Fruit fly (Drosophila melanogaster) whole organism, pupa: Measurements from ENCODE around the gene CG6878.

Experiments
- CG10348 ChIP-seq: fragments of 200-800 bp; sonication (Bioruptor generic); IDR thresholded peaks from 2 replicates; pipeline ENCODE4 v1.3.6; 2022; ENCODE audit warnings: missing biosample characterization, missing genetic modification characterization
- CG12605 ChIP-seq: fragments of 200-800 bp; sonication (Bioruptor generic); IDR thresholded peaks from 2 replicates; pipeline ENCODE4 v1.3.6; 2022; ENCODE audit warnings: missing biosample characterization, missing genetic modification characterization
- CG13204 ChIP-seq: fragments of 200-800 bp; sonication (Bioruptor generic); optimal IDR thresholded peaks from 2 replicates; lab custom pipeline; 2018; ENCODE audit warnings: missing biosample characterization, mild to moderate bottlenecking, missing genetic modification characterization, moderate library complexity
- CG14655 ChIP-seq: fragments of 200-800 bp; sonication (Bioruptor generic); optimal IDR thresholded peaks from 3 replicates; lab custom pipeline; 2017; ENCODE audit warnings: mild to moderate bottlenecking, missing biosample characterization, missing genetic modification reagents, missing genetic modification characterization
- CG15710 ChIP-seq: fragments of 200-800 bp; sonication (Bioruptor generic); optimal IDR thresholded peaks from 2 replicates; lab custom pipeline; 2018; ENCODE audit warnings: missing biosample characterization, mild to moderate bottlenecking, missing genetic modification characterization, moderate library complexity
- CG17806 ChIP-seq: fragments of 200-800 bp; sonication (Bioruptor generic); optimal IDR thresholded peaks from 2 replicates; lab custom pipeline; 2018; ENCODE audit warnings: missing biosample characterization, mild to moderate bottlenecking, missing genetic modification characterization, moderate library complexity
- CG32121 ChIP-seq: fragments of 200-800 bp; sonication (Bioruptor generic); IDR thresholded peaks from 2 replicates; pipeline ENCODE4 v1.3.6; 2022; ENCODE audit warnings: missing biosample characterization, missing genetic modification characterization
- CG34367 ChIP-seq: fragments of 200-800 bp; sonication (Bioruptor generic); optimal IDR thresholded peaks from 2 replicates; lab custom pipeline; 2018; ENCODE audit warnings: missing biosample characterization, mild to moderate bottlenecking, missing genetic modification characterization
- CG4496 ChIP-seq: fragments of 200-800 bp; sonication (Bioruptor generic); IDR thresholded peaks from 3 replicates; pipeline ENCODE4 v1.3.6; 2022; ENCODE audit warnings: missing biosample characterization, missing genetic modification characterization
- CG8159 ChIP-seq: fragments of 200-800 bp; sonication (Bioruptor generic); optimal IDR thresholded peaks from 3 replicates; lab custom pipeline; 2018; ENCODE audit warnings: missing biosample characterization, mild to moderate bottlenecking, missing genetic modification characterization, moderate library complexity
- CG8301 ChIP-seq: fragments of 200-800 bp; sonication (Bioruptor generic); optimal IDR thresholded peaks from 2 replicates; lab custom pipeline; 2018; ENCODE audit warnings: missing biosample characterization, mild to moderate bottlenecking, missing genetic modification characterization
- CG9948 ChIP-seq: fragments of 200-800 bp; sonication (Bioruptor generic); optimal IDR thresholded peaks from 2 replicates; lab custom pipeline; 2018; ENCODE audit warnings: missing biosample characterization, mild to moderate bottlenecking, missing genetic modification characterization, moderate library complexity
- D1 ChIP-seq: fragments of 200-800 bp; sonication (Bioruptor generic); optimal IDR thresholded peaks from 2 replicates; lab custom pipeline; 2018; ENCODE audit warnings: missing biosample characterization, mild to moderate bottlenecking, missing genetic modification characterization, moderate library complexity
- EcR ChIP-seq: fragments of 200-800 bp; sonication (Bioruptor generic); optimal IDR thresholded peaks from 3 replicates; lab custom pipeline; 2019; ENCODE audit warnings: missing biosample characterization, missing genetic modification characterization, mild to moderate bottlenecking, moderate library complexity, missing genetic modification reagents
- Ets98B ChIP-seq: fragments of 200-800 bp; sonication (Bioruptor generic); IDR thresholded peaks from 2 replicates; pipeline ENCODE4 v1.3.6; 2022; ENCODE audit warnings: missing biosample characterization, missing genetic modification characterization
- Pif1A ChIP-seq: fragments of 200-800 bp; sonication (Bioruptor generic); optimal IDR thresholded peaks from 3 replicates; lab custom pipeline; 2016; ENCODE audit warnings: missing biosample characterization, missing genetic modification characterization
- Pif1B ChIP-seq: fragments of 200-800 bp; sonication (Bioruptor generic); optimal IDR thresholded peaks from 3 replicates; lab custom pipeline; 2016; ENCODE audit warnings: missing biosample characterization, missing genetic modification characterization
- Snoo ChIP-seq: fragments of 200-800 bp; sonication (Bioruptor generic); optimal IDR thresholded peaks from 3 replicates; lab custom pipeline; 2017; ENCODE audit warnings: missing biosample characterization, mild to moderate bottlenecking, missing genetic modification characterization, inconsistent platforms
- fd96Ca ChIP-seq: fragments of 200-800 bp; sonication (Bioruptor generic); IDR thresholded peaks from 3 replicates; pipeline ENCODE4 v1.3.6; 2022; ENCODE audit warnings: missing biosample characterization, missing genetic modification characterization
- gl ChIP-seq: fragments of 200-800 bp; sonication (Bioruptor generic); optimal IDR thresholded peaks from 2 replicates; lab custom pipeline; 2018; ENCODE audit warnings: missing biosample characterization, mild to moderate bottlenecking, missing genetic modification characterization
- rn ChIP-seq: fragments of 200-800 bp; sonication (Bioruptor generic); IDR thresholded peaks from 2 replicates; pipeline ENCODE4 v1.3.6; 2022; ENCODE audit warnings: missing biosample characterization, missing genetic modification characterization

Gene CG6878

DNA sequence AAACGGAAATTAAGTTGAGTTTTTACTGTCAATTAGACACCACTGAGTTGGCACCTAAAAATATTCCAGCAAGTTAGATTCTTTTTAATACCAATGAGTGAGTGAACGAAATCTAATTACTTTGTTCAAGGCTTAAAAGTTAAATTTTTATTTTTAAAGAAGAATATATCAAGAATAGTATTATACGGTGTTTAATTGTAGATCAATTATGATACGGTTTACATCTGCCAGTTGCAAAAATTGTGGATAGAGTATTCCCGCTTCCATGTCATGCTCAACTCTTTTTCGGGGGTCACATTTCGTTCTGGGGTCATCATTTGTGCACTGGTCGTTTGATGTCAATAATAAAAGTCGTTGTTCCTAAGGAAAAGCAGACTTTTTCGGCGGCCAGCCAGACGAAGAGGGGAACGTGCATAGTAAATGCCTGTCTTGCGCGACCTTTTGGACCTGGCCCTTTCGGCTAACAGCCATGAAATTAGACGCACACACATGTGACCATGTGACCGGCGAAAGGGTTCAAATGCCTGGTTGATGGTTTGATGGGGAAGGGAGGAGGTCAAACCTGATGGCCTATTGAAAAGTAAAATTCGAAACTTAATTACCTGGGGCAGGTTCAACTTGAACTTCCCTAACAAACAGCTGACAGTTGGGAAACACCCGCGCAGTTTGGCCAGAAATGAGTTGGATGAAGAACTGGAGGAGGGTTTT lies 38.8 kb downstream of the CG6878 start:
- TF ChIP-seq Pif1A (GFP tag; lab: Kevin White, UChicago) (no peak), CG32121 (GFP tag; lab: Robert Waterston, UW) (no peak), Ets98B (no peak), CG4496 (no peak), CG10348 (no peak), CG34367 (tag; lab: Kevin White, UChicago) (no peak), Snoo (tag; lab: Kevin White, UChicago) (no peak), rn (GFP tag; lab: Robert Waterston, UW) (no peak), CG14655 (no peak), CG8159 (tag; lab: Kevin White, UChicago) (no peak), CG15710 (tag; lab: Kevin White, UChicago) (no peak), CG17806 (no peak), Pif1B (no peak), CG9948 (no peak)

DNA sequence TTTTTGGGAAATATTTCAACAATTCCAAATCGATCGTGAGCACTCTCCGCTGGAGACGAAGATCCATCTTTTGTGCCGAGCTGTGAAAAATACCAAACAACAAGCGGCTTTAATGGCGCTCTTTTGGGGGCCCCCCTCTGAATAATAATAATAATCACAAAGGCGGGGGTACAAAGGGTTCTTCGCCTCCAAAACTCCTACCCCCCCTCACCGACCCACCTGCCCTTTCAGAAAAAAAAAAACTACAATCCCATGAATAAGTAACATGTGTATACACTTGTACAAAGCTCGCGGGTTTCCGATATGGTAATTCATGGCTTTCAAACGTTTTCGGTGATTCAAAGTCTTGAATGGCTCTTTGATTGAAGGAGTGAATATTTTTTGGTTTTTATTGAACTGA lies 39.7 kb downstream of the CG6878 start:
- TF ChIP-seq gl (tag; lab: Kevin White, UChicago) = no peak
- no peak for TF ChIP-seq CG9948
- no peak for TF ChIP-seq CG17806
- TF ChIP-seq Ets98B = no peak
- TF ChIP-seq, all 21 proteins: peak for 0

dm6 chr3L:15203097-15203496 lies 41.5 kb downstream of the CG6878 start:
- TF ChIP-seq CG9948 = no peak
- no peak for TF ChIP-seq CG15710 (tag; lab: Kevin White, UChicago)
- TF ChIP-seq CG14655 = peak; percentile 11
- no peak for TF ChIP-seq CG4496
- TF ChIP-seq, all 21 proteins: peak for 1

DNA sequence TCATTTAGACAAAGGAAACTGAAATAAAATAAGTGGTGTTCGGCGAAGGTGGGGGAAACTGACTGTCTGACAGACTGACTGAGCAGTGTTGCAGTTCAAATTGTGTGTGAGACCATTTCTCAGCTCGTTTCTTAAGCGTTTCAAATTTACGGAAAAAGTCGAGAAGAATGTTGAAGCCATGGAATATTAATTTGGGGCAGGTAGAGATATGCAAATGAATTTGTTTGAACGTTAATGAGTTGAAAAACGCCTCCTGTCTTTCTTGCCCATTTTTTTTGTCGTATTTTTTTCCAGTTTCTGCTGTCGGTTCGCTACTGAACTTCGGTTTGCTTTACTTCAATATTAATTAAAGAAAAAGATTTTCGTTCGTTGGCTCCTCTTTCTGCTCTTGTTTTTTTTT lies 42.0 kb downstream of the CG6878 start:
- TF ChIP-seq CG12605 = no peak
- TF ChIP-seq CG8159 (tag; lab: Kevin White, UChicago) = no peak
- TF ChIP-seq CG17806 = no peak
- no peak for TF ChIP-seq CG8301
- no peak for TF ChIP-seq CG9948
- no peak for TF ChIP-seq CG15710 (tag; lab: Kevin White, UChicago)
- no peak for TF ChIP-seq D1 (tag; lab: Kevin White, UChicago)
- TF ChIP-seq CG34367 (tag; lab: Kevin White, UChicago) = no peak
- TF ChIP-seq rn (GFP tag; lab: Robert Waterston, UW) = no peak
- no peak for TF ChIP-seq Pif1B
- TF ChIP-seq EcR (GFP tag; lab: Kevin White, UChicago) = no peak
- no peak for TF ChIP-seq Snoo (tag; lab: Kevin White, UChicago)
- no peak for TF ChIP-seq CG14655

DNA sequence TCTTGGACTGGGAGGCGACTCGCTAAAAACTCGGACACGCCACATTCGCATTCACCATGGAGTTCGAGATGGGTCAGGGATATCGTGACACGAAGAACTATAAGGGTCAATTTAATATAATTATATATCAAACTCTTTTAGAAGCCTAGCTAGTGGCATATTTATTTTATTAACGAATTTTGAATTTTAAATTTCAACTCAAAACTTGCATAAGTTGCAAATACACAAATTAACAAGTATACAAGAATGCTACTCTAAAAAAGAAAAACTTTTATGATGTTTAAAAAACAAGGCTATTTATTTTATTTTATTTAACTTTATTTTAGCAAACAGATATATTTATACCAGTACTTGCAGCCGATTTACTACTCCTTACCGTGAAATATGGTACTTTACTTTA lies 44.4 kb downstream of the CG6878 start:
- no peak for TF ChIP-seq gl (tag; lab: Kevin White, UChicago)
- no peak for TF ChIP-seq Snoo (tag; lab: Kevin White, UChicago)

DNA sequence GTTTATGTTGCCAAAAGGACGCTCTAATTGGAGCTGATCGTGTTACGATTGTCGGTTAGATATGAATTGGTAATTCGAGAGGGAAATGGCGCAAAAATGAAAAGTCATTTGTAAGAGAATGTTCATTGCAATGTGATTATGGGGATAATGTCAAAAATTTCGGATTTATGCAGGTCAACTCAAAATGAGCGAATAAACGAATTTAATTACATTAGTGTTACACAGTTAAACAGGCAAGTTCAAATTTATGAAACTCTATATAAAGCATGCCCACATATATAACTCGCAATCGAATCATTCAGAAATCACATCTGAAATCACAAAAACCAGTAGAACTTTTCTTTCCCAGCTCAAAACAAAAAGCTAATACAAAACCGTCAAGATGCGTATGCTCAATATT lies 45.9 kb downstream of the CG6878 start, which contains the start of gene Prx1:
Gene Prx1 (plus strand): TSS at position 301 of the 400 bp plus-strand sequence.
- TF ChIP-seq gl (tag; lab: Kevin White, UChicago) (no peak), CG15710 (tag; lab: Kevin White, UChicago) (no peak), Pif1A (GFP tag; lab: Kevin White, UChicago) (no peak), fd96Ca (GFP tag; lab: Robert Waterston, UW) (no peak), CG12605 (no peak), Ets98B (no peak), Snoo (tag; lab: Kevin White, UChicago) (no peak), Pif1B (no peak), D1 (tag; lab: Kevin White, UChicago) (no peak), CG13204 (GFP tag; lab: Kevin White, UChicago) (no peak), CG9948 (no peak), CG4496 (no peak), CG8159 (tag; lab: Kevin White, UChicago) (no peak), EcR (GFP tag; lab: Kevin White, UChicago) (no peak), CG14655 (no peak), CG17806 (no peak), CG34367 (tag; lab: Kevin White, UChicago) (no peak), rn (GFP tag; lab: Robert Waterston, UW) (no peak)
- TF ChIP-seq, all 21 proteins: peak for 0

- TF ChIP-seq CG17806 = peak; percentile 62
- TF ChIP-seq gl (tag; lab: Kevin White, UChicago) = no peak
- TF ChIP-seq CG32121 (GFP tag; lab: Robert Waterston, UW) = no peak
- peak; percentile 16 for TF ChIP-seq D1 (tag; lab: Kevin White, UChicago)
- TF ChIP-seq Snoo (tag; lab: Kevin White, UChicago) = peak; percentile 74
- TF ChIP-seq CG10348 = no peak
- peak; percentile 72 for TF ChIP-seq CG15710 (tag; lab: Kevin White, UChicago)
- no peak for TF ChIP-seq rn (GFP tag; lab: Robert Waterston, UW)
- peak; percentile 90 for TF ChIP-seq CG8159 (tag; lab: Kevin White, UChicago)
- peak; percentile 62 for TF ChIP-seq CG9948
- no peak for TF ChIP-seq CG13204 (GFP tag; lab: Kevin White, UChicago)
- TF ChIP-seq CG8301 = peak; percentile 26
- peak; percentile 45 for TF ChIP-seq CG14655
These were observed 47.3 kb downstream of the CG6878 start for dm6 chr3L:15208695-15209450.
